Worm (Caenorhabditis elegans): ENCODE measurements around the gene bpnt-1.

ce11 chrII:4454823-4455222, 34.8 kb downstream of the bpnt-1 start:
- TF ChIP-seq ztf-11 (tag; optimal IDR thresholded peaks at IDR 0.05) = no peak
- no peak for TF ChIP-seq nhr-28 (tag; optimal IDR thresholded peaks at IDR 0.05)
- no peak for TF ChIP-seq unc-62 (GFP tag; optimal IDR thresholded peaks at IDR 0.05)
- TF ChIP-seq nhr-67 (tag; optimal IDR thresholded peaks at IDR 0.05) = no peak
- no peak for TF ChIP-seq zag-1 (tag; optimal IDR thresholded peaks at IDR 0.05)
- no peak for TF ChIP-seq ceh-9 (tag; optimal IDR thresholded peaks at IDR 0.05)
- TF ChIP-seq nhr-12 (tag; optimal IDR thresholded peaks at IDR 0.05) = no peak
- no peak for TF ChIP-seq pha-4 (tag; optimal IDR thresholded peaks at IDR 0.05)
- TF ChIP-seq mdl-1 (tag; optimal IDR thresholded peaks at IDR 0.05) = no peak
- TF ChIP-seq lin-39 (tag; optimal IDR thresholded peaks at IDR 0.05) = no peak
- no peak for TF ChIP-seq tbx-2 (tag; optimal IDR thresholded peaks at IDR 0.05)
- TF ChIP-seq snpc-4 (tag; optimal IDR thresholded peaks at IDR 0.05) = no peak
- TF ChIP-seq ama-1 (optimal IDR thresholded peaks at IDR 0.05) = no peak

All from whole organism, L3 larva.